Fruit fly (Drosophila melanogaster) whole organism, embryonic: ENCODE measurements around the gene IntS14.

Source experiments
- Ada2b ChIP-seq: fragments of 200-800 bp; sonication (Bioruptor generic); IDR thresholded peaks from 2 replicates; pipeline ENCODE4 v1.3.6; 2022; ENCODE audit warnings: missing biosample characterization, missing genetic modification characterization
- CG11723 ChIP-seq: fragments of 200-800 bp; sonication (Bioruptor generic); optimal IDR thresholded peaks from 2 replicates; lab custom pipeline; 2017; ENCODE audit warnings: missing biosample characterization, mild to moderate bottlenecking, missing genetic modification characterization
- CG13424 ChIP-seq: fragments of 200-800 bp; sonication (Bioruptor generic); optimal IDR thresholded peaks from 2 replicates; lab custom pipeline; 2019; ENCODE audit warnings: missing biosample characterization, mild to moderate bottlenecking, missing genetic modification characterization, moderate library complexity
- CG2129 ChIP-seq: fragments of 200-800 bp; sonication (Bioruptor generic); IDR thresholded peaks from 2 replicates; pipeline ENCODE4 v1.3.6; 2022; ENCODE audit warnings: missing biosample characterization, missing genetic modification characterization; ENCODE audit not compliant: partially characterized antibody
- CG2875 ChIP-seq: fragments of 200-800 bp; sonication (Bioruptor generic); optimal IDR thresholded peaks from 2 replicates; lab custom pipeline; 2017; ENCODE audit warnings: missing biosample characterization, mild to moderate bottlenecking, missing genetic modification characterization, missing genetic modification reagents
- CTCF ChIP-seq: fragments of 200-800 bp; sonication (Bioruptor generic); optimal IDR thresholded peaks from 2 replicates; lab custom pipeline; 2017; ENCODE audit warnings: missing biosample characterization, mild to moderate bottlenecking, missing genetic modification characterization, moderate library complexity
- D19B ChIP-seq: fragments of 200-800 bp; sonication (Bioruptor generic); optimal IDR thresholded peaks from 2 replicates; lab custom pipeline; 2017; ENCODE audit warnings: missing biosample characterization, mild to moderate bottlenecking, missing genetic modification characterization
- Meics ChIP-seq: fragments of 200-800 bp; sonication (Bioruptor generic); optimal IDR thresholded peaks from 2 replicates; lab custom pipeline; 2017; ENCODE audit warnings: missing biosample characterization, mild to moderate bottlenecking, missing genetic modification characterization
- crol ChIP-seq: fragments of 200-800 bp; sonication (Bioruptor generic); IDR thresholded peaks from 2 replicates; pipeline ENCODE4 v1.3.6; 2022; ENCODE audit warnings: missing biosample characterization, missing genetic modification characterization
- pzg ChIP-seq: fragments of 200-800 bp; sonication (Bioruptor generic); optimal IDR thresholded peaks from 3 replicates; lab custom pipeline; 2018; ENCODE audit warnings: missing biosample characterization, mild to moderate bottlenecking, missing genetic modification characterization, moderate library complexity
- slbo ChIP-seq: fragments of 200-800 bp; sonication (Bioruptor generic); IDR thresholded peaks from 2 replicates; pipeline ENCODE4 v1.3.6; 2022; ENCODE audit warnings: missing biosample characterization, missing genetic modification characterization

DNA sequence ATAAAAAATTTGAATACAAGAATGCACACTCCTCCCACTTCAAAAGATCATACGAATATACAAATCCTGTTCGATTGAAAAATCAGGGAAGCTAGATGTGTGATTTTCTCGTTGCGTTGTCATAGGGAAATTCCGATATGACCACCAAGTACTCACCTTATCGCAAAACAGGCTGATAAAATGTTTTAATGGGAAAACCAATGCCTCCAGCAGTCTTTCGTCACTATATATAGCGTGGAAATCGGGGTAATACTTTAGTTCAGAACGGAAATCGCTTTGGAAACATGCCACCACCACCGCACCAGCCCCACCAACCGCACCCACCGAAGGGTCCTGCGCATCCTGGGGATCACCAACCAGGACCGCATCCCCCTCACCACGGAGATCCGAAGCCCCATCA is 34.9 kb downstream of the IntS14 start, which contains the start of the genes CG5139 and CG43348:
- no peak for TF ChIP-seq Ada2b (GFP tag; lab: Robert Waterston, UW)
- no peak for TF ChIP-seq pzg (GFP tag; lab: Kevin White, UChicago)
- TF ChIP-seq CTCF (GFP tag; lab: Kevin White, UChicago) = no peak
- TF ChIP-seq CG2875 = no peak
- TF ChIP-seq Meics (GFP tag; lab: Kevin White, UChicago) = no peak
- TF ChIP-seq crol (GFP tag; lab: Robert Waterston, UW) = no peak
- no peak for TF ChIP-seq CG11723 (GFP tag; lab: Kevin White, UChicago)
- TF ChIP-seq D19B = no peak
- TF ChIP-seq CG13424 (tag; lab: Kevin White, UChicago) = no peak
- TF ChIP-seq slbo (GFP tag; lab: Robert Waterston, UW) = no peak
- TF ChIP-seq CG2129 (GFP tag; lab: Robert Waterston, UW) = no peak
